Fruit fly (Drosophila melanogaster) ovary, adult (tissue): Measurements from ENCODE around the gene CG15814.

Source experiments
- CG17801 ChIP-seq: fragments of 200-800 bp; optimal IDR thresholded peaks from 2 replicates; lab custom pipeline; 2019; ENCODE audit warnings: missing biosample characterization, mild to moderate bottlenecking, missing genetic modification characterization, moderate library complexity; ENCODE audit not compliant: partially characterized antibody

The CG15814 gene

DNA sequence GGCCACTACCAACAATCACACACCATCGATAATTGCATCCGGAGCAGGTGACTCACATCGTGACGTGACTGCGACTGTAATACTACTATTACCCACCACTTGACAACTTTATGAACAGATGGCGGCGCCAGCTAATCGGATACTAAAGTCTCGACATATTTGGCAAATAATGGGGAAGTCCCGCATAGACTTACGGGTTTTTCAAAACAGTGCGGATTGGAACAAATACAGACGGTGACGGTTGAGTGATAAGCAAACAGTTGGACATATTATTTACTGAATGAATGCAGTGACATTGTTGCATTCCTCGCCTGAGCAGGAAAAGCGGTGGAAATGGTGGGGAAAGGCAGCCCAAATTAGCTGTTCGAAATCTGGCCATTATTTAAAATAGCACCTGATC lies 26.4 kb upstream of the CG15814 start:
- TF ChIP-seq CG17801 (GFP tag; lab: Kevin White, UChicago): no peak

DNA sequence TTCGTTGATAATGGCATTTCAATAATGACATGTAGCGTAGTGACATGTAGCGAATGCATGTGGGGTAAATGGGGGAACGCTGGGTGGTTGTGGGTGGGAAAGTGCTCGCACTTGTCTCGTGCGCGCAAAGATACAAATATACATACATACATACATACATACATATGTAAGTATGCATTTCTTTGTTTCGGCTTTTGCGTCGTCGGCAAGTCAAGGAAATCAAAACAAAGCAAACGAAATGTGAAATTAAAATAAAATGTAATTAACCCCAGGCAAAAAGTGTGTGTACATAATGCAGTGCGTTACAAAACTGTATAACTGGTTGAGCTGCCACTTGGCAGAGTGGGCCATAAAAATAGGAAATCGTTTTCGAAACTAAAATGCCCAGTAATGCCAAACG lies 25.6 kb upstream of the CG15814 start:
- no peak for TF ChIP-seq CG17801 (GFP tag; lab: Kevin White, UChicago)

DNA sequence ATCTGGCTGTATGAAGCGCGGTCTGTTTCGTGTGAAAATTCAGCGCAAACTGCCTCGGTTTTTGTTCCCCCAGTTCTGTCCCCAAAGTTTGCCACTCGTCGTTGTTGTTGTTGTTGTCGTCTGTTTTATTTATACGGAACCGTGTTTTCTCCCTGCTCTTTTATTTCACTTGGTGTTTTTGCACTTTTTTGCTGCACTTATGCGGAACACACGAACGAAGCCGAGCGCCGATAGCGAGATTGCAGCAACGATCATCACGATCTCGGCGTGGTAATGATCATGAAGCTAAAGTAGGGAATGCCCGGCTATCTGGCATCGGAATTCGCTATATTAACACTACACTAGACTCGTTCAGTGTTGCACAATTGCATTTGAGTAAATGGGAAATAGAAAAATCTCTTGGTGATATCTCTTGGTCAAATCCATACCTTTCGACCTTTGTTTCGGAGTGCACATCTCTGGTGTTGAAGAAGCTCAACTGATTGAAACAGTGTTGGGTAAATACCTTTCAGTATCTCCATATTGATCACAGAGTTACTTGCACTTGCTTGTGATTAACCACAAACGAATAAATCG lies 25.0 kb upstream of the CG15814 start:
- no peak for TF ChIP-seq CG17801 (GFP tag; lab: Kevin White, UChicago)

DNA sequence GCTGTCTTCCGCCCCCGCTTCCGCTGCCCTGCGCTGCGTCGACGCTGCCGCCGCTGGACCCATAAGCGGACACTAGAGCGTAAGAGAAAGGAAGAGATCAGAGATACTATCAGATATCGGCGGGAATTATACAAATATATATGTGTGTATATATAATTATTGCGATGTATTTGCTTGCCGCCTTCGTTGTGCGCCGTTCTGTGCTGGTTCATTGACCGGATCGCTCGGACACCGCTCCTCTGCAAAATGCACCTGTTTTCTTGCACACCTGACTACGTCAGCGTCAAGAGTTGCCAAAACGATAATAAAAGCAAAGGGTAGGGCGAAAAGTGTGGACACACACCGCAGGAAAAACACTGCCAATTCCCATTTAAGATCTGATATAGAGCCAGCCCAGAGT lies 23.2 kb upstream of the CG15814 start:
- TF ChIP-seq CG17801 (GFP tag; lab: Kevin White, UChicago): no peak

DNA sequence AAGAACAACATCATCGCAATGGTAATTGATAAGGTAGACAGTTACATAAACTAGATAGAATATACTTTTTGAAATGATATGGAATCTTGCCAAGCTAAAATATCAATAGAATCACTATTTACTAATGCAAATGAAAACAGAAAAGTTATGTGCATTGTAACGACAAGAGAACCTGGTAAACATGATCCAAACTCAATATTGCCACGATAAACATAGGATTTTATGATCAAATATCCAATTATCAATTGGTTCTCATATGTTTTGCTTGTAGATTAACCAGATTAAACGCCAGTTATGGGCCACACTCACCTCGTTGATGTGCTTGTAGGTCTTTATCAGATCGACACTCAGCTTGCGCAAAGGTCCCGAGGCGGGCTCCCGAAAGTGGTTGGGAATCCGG lies 22.2 kb upstream of the CG15814 start:
- no peak for TF ChIP-seq CG17801 (GFP tag; lab: Kevin White, UChicago)

DNA sequence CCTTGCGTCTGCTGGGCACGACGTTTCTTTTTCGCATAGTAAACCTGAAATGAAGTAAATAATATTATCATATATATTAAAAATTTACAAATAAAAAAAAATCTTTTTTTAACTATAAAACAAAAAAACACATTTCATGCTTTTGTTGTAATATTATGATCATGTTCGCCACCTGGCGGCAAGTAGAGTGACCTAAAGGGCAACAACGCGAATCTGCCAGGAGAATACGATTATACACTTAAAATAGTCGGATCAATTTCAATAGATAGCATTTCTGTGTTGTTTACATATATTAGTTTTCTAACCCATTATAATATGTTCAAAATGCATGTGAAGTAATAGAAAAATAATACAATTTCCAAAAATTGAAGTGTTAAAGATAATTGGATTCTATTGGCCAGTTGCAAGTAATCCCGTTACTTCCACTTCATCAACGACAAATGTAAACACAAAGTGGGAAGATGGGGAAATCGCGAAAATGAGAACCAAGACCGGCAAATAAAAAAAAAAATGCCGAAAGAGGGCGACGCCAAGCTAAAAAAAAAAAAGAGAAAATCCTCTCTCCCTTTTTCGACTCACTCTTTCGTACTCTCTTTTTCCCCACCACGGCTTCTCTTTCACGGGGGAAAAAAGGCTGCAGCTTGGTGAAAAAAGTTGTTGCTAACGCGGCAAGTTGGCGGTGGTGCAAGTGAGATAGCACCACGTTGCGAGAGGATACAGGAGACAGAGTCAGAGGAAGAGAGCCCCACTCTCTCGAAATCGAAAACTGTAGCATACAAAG lies 20.7 kb upstream of the CG15814 start:
- no peak for TF ChIP-seq CG17801 (GFP tag; lab: Kevin White, UChicago)

DNA sequence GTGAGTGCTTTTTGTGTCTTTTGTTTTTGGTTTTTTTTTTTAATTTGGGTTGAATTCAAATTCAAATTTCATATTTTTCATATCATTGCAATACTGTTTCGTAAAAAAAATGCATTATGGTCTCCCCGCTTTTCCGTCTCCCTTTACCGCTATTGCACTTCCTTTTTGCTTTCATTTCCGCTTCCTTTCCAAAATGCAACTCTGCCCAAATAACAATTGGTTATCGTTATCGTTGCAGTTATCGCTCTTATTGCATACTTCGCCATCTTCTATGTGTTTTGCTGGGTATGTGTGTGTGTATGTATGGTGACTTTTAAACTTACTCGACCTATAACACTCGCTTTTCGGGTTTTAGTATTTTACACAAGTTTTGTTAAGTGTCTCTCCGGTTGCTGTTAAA lies 15.0 kb upstream of the CG15814 start:
- TF ChIP-seq CG17801 (GFP tag; lab: Kevin White, UChicago): no peak

DNA sequence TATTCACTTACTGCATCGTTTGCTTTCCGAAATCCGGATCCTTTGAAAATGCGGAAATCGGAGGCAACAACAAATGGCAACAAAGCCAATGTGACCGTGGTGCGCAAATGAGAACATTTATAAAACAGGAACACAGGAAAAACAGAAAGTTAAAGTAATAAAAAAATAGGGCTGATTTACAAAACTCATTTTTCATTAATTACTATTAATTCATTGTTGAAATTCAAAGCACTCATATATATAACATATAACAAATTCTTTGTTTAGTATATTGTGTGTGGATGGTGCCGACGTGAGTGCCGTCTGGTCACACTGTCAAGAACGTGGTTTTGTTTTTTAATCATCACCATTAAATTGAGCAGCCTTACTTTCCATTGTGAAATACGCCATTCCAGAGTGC lies 10.6 kb upstream of the CG15814 start, which contains the start of the genes Arp8 and CG6769:
Gene Arp8, minus strand, starts transcription at position 90 of the 400 bp plus-strand sequence.
Gene CG6769, plus strand, starts transcription at position 292 of the 400 bp plus-strand sequence.
- TF ChIP-seq CG17801 (GFP tag; lab: Kevin White, UChicago): peak; percentile 54

DNA sequence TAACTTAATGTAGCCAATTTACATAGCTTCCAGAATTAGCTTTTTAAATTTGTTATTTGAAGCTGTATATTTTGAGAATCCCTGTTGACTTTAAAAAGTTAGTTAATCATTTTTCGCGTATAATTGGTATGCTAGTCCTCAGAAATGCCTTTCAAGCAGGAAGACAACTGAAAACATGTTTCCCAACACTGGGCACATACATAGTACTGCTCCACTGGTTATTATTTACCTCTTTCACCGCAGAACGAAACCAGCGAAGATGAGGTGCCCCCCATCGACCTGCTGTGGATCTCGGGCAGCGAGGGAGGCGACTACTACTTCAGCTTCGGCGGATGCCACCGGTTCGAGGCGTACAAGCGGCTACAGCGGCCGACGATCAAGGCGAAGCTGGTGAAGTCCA lies 7.7 kb upstream of the CG15814 start:
- TF ChIP-seq CG17801 (GFP tag; lab: Kevin White, UChicago): no peak

DNA sequence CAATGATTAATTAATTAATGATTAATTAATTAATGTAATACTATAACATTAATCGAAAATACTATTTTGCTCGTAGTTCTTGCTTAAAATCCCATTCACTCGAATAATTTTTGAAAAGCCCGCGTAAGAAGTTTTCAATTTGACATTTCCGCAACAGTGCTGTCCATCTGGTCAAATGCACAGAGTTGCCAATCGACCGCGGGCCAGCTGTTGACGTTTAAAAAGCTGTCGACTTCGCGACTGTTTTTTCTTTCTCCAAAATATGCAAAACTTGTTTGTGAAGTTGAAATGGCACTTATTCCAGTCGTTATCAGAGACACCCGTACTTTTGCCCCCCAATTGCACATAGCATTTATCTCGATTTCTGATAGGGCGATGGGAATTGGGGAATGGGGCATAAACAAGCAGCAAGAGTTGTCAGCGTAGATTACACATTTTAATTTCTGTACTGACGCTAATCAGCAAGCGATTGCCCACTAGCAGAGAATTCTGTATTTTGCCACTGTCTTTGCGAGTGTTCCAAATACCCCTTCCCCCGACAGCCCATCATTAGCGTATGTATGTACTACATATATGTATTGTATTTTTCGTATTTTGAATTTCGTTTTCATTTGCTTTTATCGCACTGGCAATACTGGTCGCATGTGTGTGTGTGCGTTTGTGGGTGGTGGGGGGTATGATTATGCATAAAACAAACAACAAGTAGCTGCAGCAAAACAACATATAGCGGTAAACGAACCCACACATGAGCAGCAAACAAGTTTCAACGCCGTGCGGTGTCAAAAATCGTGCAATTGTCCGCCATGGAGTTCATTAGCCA lies 6.5 kb upstream of the CG15814 start, which contains the start of gene Srx:
Gene Srx, plus strand, starts transcription at position 517 of the 820 bp plus-strand sequence.
- TF ChIP-seq CG17801 (GFP tag; lab: Kevin White, UChicago): peak; percentile 65

DNA sequence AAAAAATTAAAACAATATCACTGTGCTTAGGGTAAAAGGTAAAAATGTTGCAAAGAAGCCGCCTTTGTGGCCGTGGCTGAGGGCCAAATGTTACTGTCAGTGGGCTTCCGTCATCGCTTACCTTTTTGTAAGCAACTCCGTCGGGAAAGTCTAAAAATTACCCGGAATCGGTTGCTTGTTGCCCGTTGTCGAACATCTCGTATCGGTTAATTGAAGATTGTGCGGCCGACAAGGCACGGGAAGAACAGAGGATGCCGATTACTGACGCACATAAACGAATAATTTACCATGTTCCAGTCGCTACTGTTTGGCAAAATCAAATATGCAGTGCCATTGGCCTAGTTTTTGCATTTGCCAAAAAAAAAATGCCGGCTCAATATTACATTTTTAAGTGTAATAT lies 5.9 kb upstream of the CG15814 start, which contains the start of gene Mco4:
Gene Mco4, minus strand, starts transcription at position 101 of the 400 bp plus-strand sequence.
- no peak for TF ChIP-seq CG17801 (GFP tag; lab: Kevin White, UChicago)

DNA sequence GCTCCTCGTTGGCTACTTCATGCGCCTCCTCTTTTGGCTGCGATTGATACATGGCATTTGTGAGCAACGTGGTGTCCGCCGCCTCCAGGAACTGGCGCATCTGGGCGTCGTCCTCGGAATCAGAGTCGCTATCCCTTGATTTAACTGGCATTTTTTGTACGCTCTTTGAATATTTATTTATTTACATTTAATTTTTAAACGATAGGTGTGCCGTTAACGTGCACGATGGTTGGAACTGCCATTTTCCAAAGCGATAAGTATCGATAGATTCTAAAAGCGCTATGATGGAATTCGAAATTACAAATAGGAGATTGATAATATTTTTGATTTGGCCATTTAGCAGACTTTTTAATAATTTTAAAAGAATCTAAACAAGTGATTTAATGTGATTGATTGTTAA lies 2.3 kb upstream of the CG15814 start, which contains the start of gene CG32554:
Gene CG32554, minus strand, starts transcription at position 229 of the 400 bp plus-strand sequence.
- no peak for TF ChIP-seq CG17801 (GFP tag; lab: Kevin White, UChicago)

DNA sequence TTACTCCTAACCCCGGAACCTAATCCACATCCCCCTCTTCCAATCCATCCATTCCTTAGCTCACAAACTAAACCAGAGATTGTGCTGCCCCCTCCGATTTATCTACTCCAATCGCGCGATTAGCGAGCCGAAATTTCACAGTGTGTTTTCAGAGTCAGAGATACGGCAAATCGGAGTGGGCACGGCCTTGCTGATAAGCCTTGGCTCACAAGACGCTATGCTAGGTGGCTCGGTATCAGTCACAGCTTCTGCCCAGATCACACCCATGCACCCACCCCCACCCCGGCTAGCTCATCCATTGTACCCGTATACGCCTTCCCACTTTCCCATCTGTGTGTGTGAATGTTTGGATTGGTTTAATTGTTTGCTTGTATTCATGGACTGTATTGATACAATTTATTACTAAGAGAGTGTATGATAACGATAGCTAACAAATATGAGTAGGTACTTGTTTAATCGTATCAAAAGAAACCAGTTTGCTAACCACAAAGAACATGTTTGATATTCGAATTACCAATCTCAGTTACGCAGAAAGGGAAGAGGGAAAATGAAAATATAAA lies 4.2 kb downstream of the CG15814 start:
- TF ChIP-seq CG17801 (GFP tag; lab: Kevin White, UChicago): no peak

DNA sequence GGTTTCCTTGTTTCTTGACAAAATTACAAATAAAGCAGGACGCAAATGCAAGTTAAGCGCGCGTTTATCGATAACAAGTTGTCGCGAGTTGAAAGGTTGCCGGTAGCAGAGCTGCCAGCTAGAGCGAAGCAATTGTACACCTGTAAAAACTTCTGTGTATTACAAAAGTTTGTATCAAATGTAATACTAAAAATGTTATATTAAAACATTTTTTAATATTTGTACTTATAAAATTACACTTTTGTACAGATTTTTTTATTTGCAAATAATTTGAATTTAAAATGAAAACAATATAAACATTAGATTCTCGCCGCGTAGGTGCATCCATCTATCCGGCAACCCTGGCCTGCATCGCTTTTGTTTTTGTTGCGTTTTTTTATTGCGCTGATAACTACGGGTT lies 5.5 kb downstream of the CG15814 start, which contains the start of the genes CG8142 and Ucp4A:
Gene CG8142, minus strand, starts transcription at position 82 of the 400 bp plus-strand sequence.
Gene Ucp4A, plus strand, starts transcription at position 327 of the 400 bp plus-strand sequence.
- peak; percentile 96 for TF ChIP-seq CG17801 (GFP tag; lab: Kevin White, UChicago)
